Worm (Caenorhabditis elegans): ENCODE measurements around the gene jmjd-2.

The jmjd-2 gene

ce11 chrII:14187456-14187855 lies 55.9 kb downstream of the jmjd-2 start:
- no peak for TF ChIP-seq ztf-11 (tag; optimal IDR thresholded peaks at IDR 0.05)
- TF ChIP-seq nhr-76 (tag; optimal IDR thresholded peaks at IDR 0.05): no peak
- TF ChIP-seq aly-2 (tag; optimal IDR thresholded peaks at IDR 0.05): no peak
- TF ChIP-seq nhr-67 (tag; optimal IDR thresholded peaks at IDR 0.05): no peak
- TF ChIP-seq fkh-10 (GFP tag; optimal IDR thresholded peaks at IDR 0.05): no peak
- TF ChIP-seq nhr-25 (tag; optimal IDR thresholded peaks at IDR 0.05): no peak
- TF ChIP-seq jun-1 (tag; optimal IDR thresholded peaks at IDR 0.05): no peak
- TF ChIP-seq nhr-237 (tag; optimal IDR thresholded peaks at IDR 0.05): no peak
- TF ChIP-seq zag-1 (tag; optimal IDR thresholded peaks at IDR 0.05): no peak
- TF ChIP-seq lin-39 (tag; optimal IDR thresholded peaks at IDR 0.05): no peak
- no peak for TF ChIP-seq R02D3.7 (tag; optimal IDR thresholded peaks at IDR 0.05)
- TF ChIP-seq ceh-28 (tag; optimal IDR thresholded peaks at IDR 0.05): no peak
- TF ChIP-seq pqm-1 (tag; optimal IDR thresholded peaks at IDR 0.05): no peak
- TF ChIP-seq pha-4 (tag; optimal IDR thresholded peaks at IDR 0.05): no peak
- TF ChIP-seq sea-2 (GFP tag; optimal IDR thresholded peaks at IDR 0.05): no peak
- TF ChIP-seq nhr-43 (tag; optimal IDR thresholded peaks at IDR 0.05; ENCODE audit: poor library complexity, severe bottlenecking): no peak
- no peak for TF ChIP-seq elt-1 (tag; optimal IDR thresholded peaks at IDR 0.05)

- no peak for TF ChIP-seq ztf-11 (tag; optimal IDR thresholded peaks at IDR 0.05)
- no peak for TF ChIP-seq nhr-67 (tag; optimal IDR thresholded peaks at IDR 0.05)
- TF ChIP-seq nhr-11 (tag; optimal IDR thresholded peaks at IDR 0.05): no peak
- no peak for TF ChIP-seq aly-2 (tag; optimal IDR thresholded peaks at IDR 0.05)
- TF ChIP-seq nhr-76 (tag; optimal IDR thresholded peaks at IDR 0.05): no peak
- TF ChIP-seq ama-1 (optimal IDR thresholded peaks at IDR 0.05): no peak
- no peak for TF ChIP-seq ceh-16 (tag; optimal IDR thresholded peaks at IDR 0.05)
- no peak for TF ChIP-seq sea-2 (GFP tag; optimal IDR thresholded peaks at IDR 0.05)
- no peak for TF ChIP-seq snpc-4 (tag; optimal IDR thresholded peaks at IDR 0.05)
- TF ChIP-seq eor-1 (tag; optimal IDR thresholded peaks at IDR 0.05): no peak
- TF ChIP-seq elt-1 (tag; optimal IDR thresholded peaks at IDR 0.05): no peak
Observed at ce11 chrII:14186937-14187336, 56.5 kb downstream of the jmjd-2 start.
